Fruit fly (Drosophila melanogaster) S2 (cell line): ENCODE results near the gene plh.

Experiments used
- CG8478 ChIP-seq: fragments of >200 bp; optimal IDR thresholded peaks from 2 replicates; lab custom pipeline; 2018
- CTCF ChIP-seq, 2 experiments: fragments of >200 bp; optimal IDR thresholded peaks; 2 replicates each; lab custom pipeline; 2018

- TF ChIP-seq CTCF (optimal IDR thresholded peaks at IDR 0.05; lab: Kevin White, UChicago), result no peak
- no peak for TF ChIP-seq CG8478 (lab: Kevin White, UChicago)
Measured at dm6 chr3R:5058328-5058866, 47.6 kb upstream of the plh start.
